Worm (Caenorhabditis elegans): ENCODE measurements around the gene mrpl-4.

DNA sequence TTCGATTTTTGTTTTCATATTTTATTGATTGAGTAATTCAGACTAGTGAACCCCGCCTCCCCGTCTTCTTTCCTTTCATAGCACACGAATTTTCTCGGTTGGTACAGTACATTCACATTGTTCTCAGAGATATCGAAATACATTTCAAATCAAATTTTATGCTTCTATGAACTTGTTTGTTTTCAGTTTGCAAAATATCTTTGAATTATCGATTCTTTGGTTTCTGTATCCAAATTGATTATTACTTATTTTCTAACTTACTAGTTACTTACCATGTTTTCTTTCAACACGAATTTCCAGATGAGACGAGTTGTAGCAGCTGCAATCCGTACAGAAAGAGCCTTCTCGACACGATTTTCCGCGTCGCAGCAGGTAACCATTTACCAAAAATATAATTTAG lies 1.7 kb upstream of the mrpl-4 start, which contains the start of gene mrps-2:
- TF ChIP-seq jun-1 (tag; optimal IDR thresholded peaks at IDR 0.05) (no peak), nhr-23 (tag; optimal IDR thresholded peaks at IDR 0.05) (no peak), pqm-1 (tag; optimal IDR thresholded peaks at IDR 0.05) (no peak), nhr-12 (tag; optimal IDR thresholded peaks at IDR 0.05) (no peak), unc-62 (GFP tag; optimal IDR thresholded peaks at IDR 0.05) (no peak), nhr-237 (tag; optimal IDR thresholded peaks at IDR 0.05) (no peak), fkh-10 (GFP tag; optimal IDR thresholded peaks at IDR 0.05) (no peak), snpc-4 (tag; optimal IDR thresholded peaks at IDR 0.05) (no peak), unc-39 (tag; optimal IDR thresholded peaks at IDR 0.05) (no peak), egl-5 (tag; optimal IDR thresholded peaks at IDR 0.05) (no peak), nhr-25 (tag; optimal IDR thresholded peaks at IDR 0.05) (no peak), zag-1 (tag; optimal IDR thresholded peaks at IDR 0.05) (no peak), ama-1 (optimal IDR thresholded peaks at IDR 0.05) (no peak)
